Fruit fly (Drosophila melanogaster) whole organism, embryonic: ENCODE results near the gene raw.

Experiments used
- Aef1 ChIP-seq: fragments of 200-800 bp; sonication (Bioruptor generic); IDR thresholded peaks from 3 replicates; pipeline ENCODE4 v1.3.6; 2022; ENCODE audit warnings: missing biosample characterization, missing genetic modification characterization
- BEAF-32 ChIP-seq: fragments of 200-800 bp; sonication (Bioruptor generic); optimal IDR thresholded peaks from 3 replicates; lab custom pipeline; 2017; ENCODE audit warnings: missing biosample characterization, missing genetic modification characterization, mild to moderate bottlenecking, moderate library complexity, missing genetic modification reagents
- Bteb2 ChIP-seq: fragments of 200-800 bp; sonication (Bioruptor generic); optimal IDR thresholded peaks from 2 replicates; lab custom pipeline; 2016; ENCODE audit warnings: missing biosample characterization, missing genetic modification characterization
- CG10267 ChIP-seq: fragments of 200-800 bp; sonication (Bioruptor generic); optimal IDR thresholded peaks from 2 replicates; lab custom pipeline; 2018; ENCODE audit warnings: missing biosample characterization, mild to moderate bottlenecking, missing genetic modification characterization, moderate library complexity
- CG11247 ChIP-seq: fragments of 200-800 bp; sonication (Bioruptor generic); IDR thresholded peaks from 2 replicates; pipeline ENCODE4 v1.3.6; 2022; ENCODE audit warnings: missing biosample characterization, missing genetic modification characterization
- CG11398 ChIP-seq: fragments of 200-800 bp; sonication (Bioruptor generic); optimal IDR thresholded peaks from 2 replicates; lab custom pipeline; 2016; ENCODE audit warnings: missing biosample characterization, missing genetic modification characterization
- CG11696 ChIP-seq: fragments of 200-800 bp; sonication (Bioruptor generic); IDR thresholded peaks from 2 replicates; pipeline ENCODE4 v1.3.6; 2022; ENCODE audit warnings: missing biosample characterization, missing genetic modification characterization
- CG12219 ChIP-seq: fragments of 200-800 bp; sonication (Bioruptor generic); optimal IDR thresholded peaks from 3 replicates; lab custom pipeline; 2018; ENCODE audit warnings: missing biosample characterization, mild to moderate bottlenecking, missing genetic modification characterization
- CG12391 ChIP-seq: fragments of 200-800 bp; sonication (Bioruptor generic); optimal IDR thresholded peaks from 3 replicates; lab custom pipeline; 2018; ENCODE audit warnings: missing biosample characterization, mild to moderate bottlenecking, missing genetic modification characterization, moderate library complexity
- CG13123 ChIP-seq: fragments of 200-800 bp; sonication (Bioruptor generic); optimal IDR thresholded peaks from 2 replicates; lab custom pipeline; 2016; ENCODE audit warnings: missing biosample characterization, missing genetic modification characterization
- CG15514 ChIP-seq: fragments of 200-800 bp; sonication (Bioruptor generic); optimal IDR thresholded peaks from 3 replicates; lab custom pipeline; 2017; ENCODE audit warnings: missing biosample characterization, missing genetic modification characterization, mild to moderate bottlenecking, moderate library complexity, missing genetic modification reagents
- CG1792 ChIP-seq: fragments of 200-800 bp; sonication (Bioruptor generic); optimal IDR thresholded peaks from 2 replicates; lab custom pipeline; 2016; ENCODE audit warnings: missing biosample characterization, missing genetic modification characterization
- CG18619 ChIP-seq: fragments of 200-800 bp; sonication (Bioruptor generic); optimal IDR thresholded peaks from 3 replicates; lab custom pipeline; 2017; ENCODE audit warnings: missing biosample characterization, mild to moderate bottlenecking, missing genetic modification characterization
- CG2889 ChIP-seq: fragments of 200-800 bp; sonication (Bioruptor generic); IDR thresholded peaks from 3 replicates; pipeline ENCODE4 v1.3.6; 2022; ENCODE audit warnings: missing biosample characterization, missing genetic modification characterization
- CG32772 ChIP-seq: fragments of 200-800 bp; sonication (Bioruptor generic); IDR thresholded peaks from 2 replicates; pipeline ENCODE4 v1.3.6; 2022; ENCODE audit warnings: missing biosample characterization, missing genetic modification characterization
- CG3407 ChIP-seq: fragments of 200-800 bp; sonication (Bioruptor generic); optimal IDR thresholded peaks from 2 replicates; lab custom pipeline; 2018; ENCODE audit warnings: missing biosample characterization, mild to moderate bottlenecking, missing genetic modification characterization
- CG34224 ChIP-seq: fragments of 200-800 bp; sonication (Bioruptor generic); IDR thresholded peaks from 3 replicates; pipeline ENCODE4 v1.3.6; 2022; ENCODE audit warnings: missing biosample characterization, missing genetic modification characterization; ENCODE audit not compliant: partially characterized antibody
- CG3995 ChIP-seq: fragments of 200-800 bp; sonication (Bioruptor generic); optimal IDR thresholded peaks from 3 replicates; lab custom pipeline; 2016; ENCODE audit warnings: missing biosample characterization, missing genetic modification characterization
- CG4282 ChIP-seq: fragments of 200-800 bp; sonication (Bioruptor generic); optimal IDR thresholded peaks from 2 replicates; lab custom pipeline; 2016; ENCODE audit warnings: missing biosample characterization, missing genetic modification characterization
- CG4360 ChIP-seq: fragments of 200-800 bp; sonication (Bioruptor generic); IDR thresholded peaks from 2 replicates; pipeline ENCODE4 v1.3.6; 2022; ENCODE audit warnings: missing biosample characterization, missing genetic modification characterization
- CG4424 ChIP-seq: fragments of 200-800 bp; sonication (Bioruptor generic); optimal IDR thresholded peaks from 3 replicates; lab custom pipeline; 2016; ENCODE audit warnings: missing biosample characterization, missing genetic modification characterization
- CG4820 ChIP-seq: fragments of 200-800 bp; sonication (Bioruptor generic); optimal IDR thresholded peaks from 3 replicates; lab custom pipeline; 2016; ENCODE audit warnings: missing biosample characterization, missing genetic modification characterization
- CG9797 ChIP-seq: fragments of 200-800 bp; sonication (Bioruptor generic); optimal IDR thresholded peaks from 3 replicates; lab custom pipeline; 2018; ENCODE audit warnings: missing biosample characterization, mild to moderate bottlenecking, missing genetic modification characterization
- CrebB ChIP-seq: fragments of 200-800 bp; sonication (Bioruptor generic); optimal IDR thresholded peaks from 3 replicates; lab custom pipeline; 2018; ENCODE audit warnings: missing biosample characterization, mild to moderate bottlenecking, missing genetic modification characterization
- D ChIP-seq, 2 experiments: fragments of 200-800 bp in 1 of 2; fragments of >200 bp in 1 of 2; sonication (Bioruptor generic) in 1 of 2; optimal IDR thresholded peaks; 2 replicates in 1 of 2; 3 replicates in 1 of 2; lab custom pipeline; 2017; ENCODE audit warnings: mild to moderate bottlenecking in 1 of 2, missing biosample characterization in 1 of 2, missing genetic modification characterization in 1 of 2, missing genetic modification reagents in 1 of 2
- Dip3 ChIP-seq: fragments of 200-800 bp; sonication (Bioruptor generic); optimal IDR thresholded peaks from 3 replicates; lab custom pipeline; 2016; ENCODE audit warnings: missing biosample characterization, missing genetic modification characterization
- H15 ChIP-seq: fragments of 200-800 bp; sonication (Bioruptor generic); IDR thresholded peaks from 3 replicates; pipeline ENCODE4 v1.3.6; 2022; ENCODE audit warnings: missing biosample characterization, missing genetic modification characterization
- Hr3 ChIP-seq: fragments of 200-800 bp; sonication (Bioruptor generic); optimal IDR thresholded peaks from 3 replicates; lab custom pipeline; 2016; ENCODE audit warnings: missing biosample characterization, missing genetic modification characterization
- Lhr ChIP-seq: fragments of 200-800 bp; sonication (Bioruptor generic); optimal IDR thresholded peaks from 3 replicates; lab custom pipeline; 2017; ENCODE audit warnings: mild to moderate bottlenecking, missing biosample characterization, missing genetic modification reagents, missing genetic modification characterization
- Opbp ChIP-seq: fragments of 200-800 bp; sonication (Bioruptor generic); IDR thresholded peaks from 3 replicates; pipeline ENCODE4 v1.3.6; 2022; ENCODE audit warnings: missing biosample characterization, missing genetic modification characterization; ENCODE audit not compliant: partially characterized antibody
- Rx ChIP-seq: fragments of 200-800 bp; sonication (Bioruptor generic); IDR thresholded peaks from 2 replicates; pipeline ENCODE4 v1.3.6; 2022; ENCODE audit warnings: missing biosample characterization, missing genetic modification characterization
- Sin3A ChIP-seq: fragments of >200 bp; optimal IDR thresholded peaks from 2 replicates; lab custom pipeline; 2018
- TFAM ChIP-seq: fragments of 200-800 bp; sonication (Bioruptor generic); optimal IDR thresholded peaks from 2 replicates; lab custom pipeline; 2017; ENCODE audit warnings: missing biosample characterization, missing genetic modification characterization, inconsistent platforms
- Taf1 ChIP-seq: fragments of 200-800 bp; sonication (Bioruptor generic); IDR thresholded peaks from 2 replicates; pipeline ENCODE4 v1.3.6; 2022; ENCODE audit warnings: missing biosample characterization, missing genetic modification characterization
- btn ChIP-seq: fragments of 200-800 bp; sonication (Bioruptor generic); optimal IDR thresholded peaks from 2 replicates; lab custom pipeline; 2016; ENCODE audit warnings: missing biosample characterization, missing genetic modification characterization
- cg ChIP-seq: fragments of 200-800 bp; sonication (Bioruptor generic); optimal IDR thresholded peaks from 3 replicates; lab custom pipeline; 2019; ENCODE audit warnings: missing biosample characterization, mild to moderate bottlenecking, missing genetic modification characterization, moderate library complexity
- corto ChIP-seq: fragments of 200-800 bp; sonication (Bioruptor generic); optimal IDR thresholded peaks from 2 replicates; lab custom pipeline; 2016; ENCODE audit warnings: missing biosample characterization, mild to moderate bottlenecking, missing genetic modification characterization, moderate library complexity
- fru ChIP-seq: fragments of >200 bp; optimal IDR thresholded peaks from 2 replicates; lab custom pipeline; 2017
- gce ChIP-seq: fragments of 200-800 bp; sonication (Bioruptor generic); IDR thresholded peaks from 3 replicates; pipeline ENCODE4 v1.3.6; 2022; ENCODE audit warnings: missing biosample characterization, missing genetic modification characterization
- h ChIP-seq: fragments of >200 bp; optimal IDR thresholded peaks from 2 replicates; lab custom pipeline; 2017
- hth ChIP-seq: fragments of >200 bp; optimal IDR thresholded peaks from 2 replicates; lab custom pipeline; 2017; ENCODE audit warnings: inconsistent platforms
- knrl ChIP-seq: fragments of 200-800 bp; sonication (Bioruptor generic); IDR thresholded peaks from 3 replicates; pipeline ENCODE4 v1.3.6; 2022; ENCODE audit warnings: missing biosample characterization, missing genetic modification characterization; ENCODE audit not compliant: partially characterized antibody
- lbe ChIP-seq: fragments of 200-800 bp; sonication (Bioruptor generic); optimal IDR thresholded peaks from 2 replicates; lab custom pipeline; 2016; ENCODE audit warnings: missing biosample characterization, mild to moderate bottlenecking, missing genetic modification characterization
- pum ChIP-seq: fragments of 200-800 bp; sonication (Bioruptor generic); optimal IDR thresholded peaks from 2 replicates; lab custom pipeline; 2016; ENCODE audit warnings: missing biosample characterization, missing genetic modification characterization
- ro ChIP-seq: fragments of 200-800 bp; sonication (Bioruptor generic); IDR thresholded peaks from 2 replicates; pipeline ENCODE4 v1.3.6; 2022; ENCODE audit warnings: missing biosample characterization, missing genetic modification characterization
- salm ChIP-seq: fragments of 200-800 bp; sonication (Bioruptor generic); optimal IDR thresholded peaks from 2 replicates; lab custom pipeline; 2018; ENCODE audit warnings: missing biosample characterization, mild to moderate bottlenecking, missing genetic modification characterization
- sens ChIP-seq: fragments of 200-800 bp; sonication (Bioruptor generic); peaks from one replicate; lab custom pipeline; 2016; ENCODE audit warnings: missing biosample characterization, missing genetic modification characterization
- stc ChIP-seq: fragments of 200-800 bp; sonication (Bioruptor generic); IDR thresholded peaks from 2 replicates; pipeline ENCODE4 v1.3.6; 2022; ENCODE audit warnings: missing biosample characterization, missing genetic modification characterization
- trem ChIP-seq: fragments of 200-800 bp; optimal IDR thresholded peaks from 3 replicates; lab custom pipeline; 2019; ENCODE audit warnings: missing biosample characterization, mild to moderate bottlenecking, missing genetic modification characterization, moderate library complexity
- vfl ChIP-seq: fragments of 200-800 bp; sonication (Bioruptor generic); optimal IDR thresholded peaks from 2 replicates; lab custom pipeline; 2016; ENCODE audit warnings: missing biosample characterization, missing genetic modification characterization
- wek ChIP-seq: fragments of 200-800 bp; sonication (Bioruptor generic); optimal IDR thresholded peaks from 3 replicates; lab custom pipeline; 2018; ENCODE audit warnings: missing biosample characterization, mild to moderate bottlenecking, missing genetic modification characterization, moderate library complexity
- yki ChIP-seq: fragments of >200 bp; optimal IDR thresholded peaks from 3 replicates; lab custom pipeline; 2018

Gene raw

DNA sequence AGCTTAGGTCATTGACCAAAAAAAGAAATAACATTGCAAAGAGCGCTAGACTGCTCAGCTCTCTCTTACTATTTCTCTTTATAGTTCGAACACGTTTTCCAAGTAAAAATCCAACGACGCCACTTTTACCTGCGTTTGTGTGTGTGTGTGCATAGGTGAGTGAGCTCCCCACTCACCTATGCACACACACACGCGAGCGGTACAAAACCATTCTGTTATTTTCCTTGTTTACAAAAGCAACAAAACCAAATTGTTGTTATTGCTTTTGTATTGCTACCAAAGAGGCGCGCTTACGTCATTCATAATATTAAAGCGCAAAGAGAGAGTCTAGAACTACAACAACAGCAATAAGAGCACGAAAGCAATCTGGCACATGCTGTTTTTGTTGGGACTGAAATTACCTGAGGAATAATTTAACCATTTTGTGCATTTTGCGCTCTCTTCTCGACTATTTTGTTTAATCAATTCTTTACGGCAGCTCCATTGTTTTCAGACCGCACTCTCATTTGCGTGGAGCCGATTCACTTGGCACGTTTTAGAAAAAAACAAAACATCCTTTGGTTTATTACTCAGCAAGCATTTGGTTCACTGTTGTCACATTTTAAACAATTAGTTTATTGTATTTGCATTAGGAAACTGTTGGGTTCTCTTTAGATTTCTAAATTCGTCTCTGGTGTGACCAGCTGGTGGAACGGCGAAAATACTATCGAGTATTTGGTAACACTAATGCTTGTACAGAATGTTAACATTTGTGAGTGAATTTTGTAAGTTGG is at the start of gene raw (continued):
- TF ChIP-seq CG4360 (GFP tag; lab: Robert Waterston, UW) = peak; percentile 88
- TF ChIP-seq TFAM (GFP tag; lab: Kevin White, UChicago) = no peak
- no peak for TF ChIP-seq corto (GFP tag; lab: Kevin White, UChicago)
- no peak for TF ChIP-seq CG18619 (GFP tag; lab: Kevin White, UChicago)
- no peak for TF ChIP-seq CG4820
- 0 out of 3 replicates have a peak, but pooled peaks have one; percentile 37 for TF ChIP-seq CG34224
- no peak for TF ChIP-seq Bteb2
- no peak for TF ChIP-seq CG32772 (GFP tag; lab: Robert Waterston, UW)
- no peak for TF ChIP-seq H15
- no peak for TF ChIP-seq D (optimal IDR thresholded peaks at IDR 0.05; lab: Kevin White, UChicago)
- no peak for TF ChIP-seq D (GFP tag; optimal IDR thresholded peaks at IDR 0.05; lab: Kevin White, UChicago)
- TF ChIP-seq CG12391 = no peak
- peak; percentile 85 for TF ChIP-seq sens (GFP tag; lab: Kevin White, UChicago)
- peak; percentile 17 for TF ChIP-seq CG12219 (GFP tag; lab: Kevin White, UChicago)
- no peak for TF ChIP-seq Hr3 (GFP tag; lab: Kevin White, UChicago)
- no peak for TF ChIP-seq vfl (GFP tag; lab: Kevin White, UChicago)
- TF ChIP-seq CG1792 (GFP tag; lab: Kevin White, UChicago) = no peak
- no peak for TF ChIP-seq BEAF-32 (GFP tag; lab: Kevin White, UChicago)
- TF ChIP-seq hth = no peak
- TF ChIP-seq CrebB (tag; lab: Kevin White, UChicago) = peak; percentile 40
- no peak for TF ChIP-seq pum
- no peak for TF ChIP-seq ro
- no peak for TF ChIP-seq CG10267 (tag; lab: Kevin White, UChicago)
- no peak for TF ChIP-seq CG3995 (GFP tag; lab: Kevin White, UChicago)
- no peak for TF ChIP-seq Lhr
- no peak for TF ChIP-seq yki (lab: Kevin White, UChicago)
- TF ChIP-seq Rx = no peak
- no peak for TF ChIP-seq Sin3A
- TF ChIP-seq CG9797 (GFP tag; lab: Kevin White, UChicago) = peak; percentile 68
- TF ChIP-seq CG3407 (GFP tag; lab: Kevin White, UChicago) = no peak
- TF ChIP-seq CG2889 (GFP tag; lab: Robert Waterston, UW) = no peak
- TF ChIP-seq fru = no peak
- TF ChIP-seq h (lab: Kevin White, UChicago) = no peak
- no peak for TF ChIP-seq CG15514 (GFP tag; lab: Kevin White, UChicago)
- no peak for TF ChIP-seq gce
- TF ChIP-seq CG4424 (GFP tag; lab: Kevin White, UChicago) = no peak
- no peak for TF ChIP-seq stc (GFP tag; lab: Robert Waterston, UW)
- no peak for TF ChIP-seq Opbp (GFP tag; lab: Robert Waterston, UW)
- no peak for TF ChIP-seq CG13123 (GFP tag; lab: Kevin White, UChicago)
- no peak for TF ChIP-seq knrl (GFP tag; lab: Robert Waterston, UW)
- TF ChIP-seq CG11398 (GFP tag; lab: Kevin White, UChicago) = no peak
- TF ChIP-seq salm (tag; lab: Kevin White, UChicago) = no peak
- TF ChIP-seq lbe (GFP tag; lab: Kevin White, UChicago) = no peak
- no peak for TF ChIP-seq CG11696 (GFP tag; lab: Robert Waterston, UW)
- TF ChIP-seq btn = no peak
- TF ChIP-seq wek = peak; percentile 8
- TF ChIP-seq CG11247 (GFP tag; lab: Robert Waterston, UW) = no peak
- TF ChIP-seq CG4282 = no peak
- no peak for TF ChIP-seq Taf1 (GFP tag; lab: Robert Waterston, UW)
- no peak for TF ChIP-seq trem
- TF ChIP-seq Dip3 = no peak
- TF ChIP-seq Aef1 (GFP tag; lab: Robert Waterston, UW) = peak; percentile 58; the same call in 2 of the 3 replicates
- peak; percentile 93 for TF ChIP-seq cg (GFP tag; lab: Kevin White, UChicago)
